Fruit fly (Drosophila melanogaster) whole organism: Measurements from ENCODE around the gene CG10336.

Experiments used
- CG8478 ChIP-seq: fragments of >200 bp; optimal IDR thresholded peaks from 2 replicates; lab custom pipeline; 2018; ENCODE audit warnings: inconsistent platforms
- Dll ChIP-seq: fragments of >200 bp; optimal IDR thresholded peaks from 2 replicates; lab custom pipeline; 2017
- EcR ChIP-seq, 2 experiments: fragments of >200 bp; optimal IDR thresholded peaks; 2 replicates each; lab custom pipeline; 2017; ENCODE audit warnings: missing biosample characterization in 2 of 2, missing genetic modification characterization in 2 of 2, missing genetic modification reagents in 2 of 2
- pan ChIP-seq: fragments of >200 bp; optimal IDR thresholded peaks from 2 replicates; lab custom pipeline; 2017
- psq ChIP-seq: fragments of >200 bp; optimal IDR thresholded peaks from 2 replicates; lab custom pipeline; 2017
- usp ChIP-seq: fragments of >200 bp; optimal IDR thresholded peaks from 2 replicates; lab custom pipeline; 2017; ENCODE audit warnings: missing biosample characterization, missing genetic modification characterization, mixed read lengths

DNA sequence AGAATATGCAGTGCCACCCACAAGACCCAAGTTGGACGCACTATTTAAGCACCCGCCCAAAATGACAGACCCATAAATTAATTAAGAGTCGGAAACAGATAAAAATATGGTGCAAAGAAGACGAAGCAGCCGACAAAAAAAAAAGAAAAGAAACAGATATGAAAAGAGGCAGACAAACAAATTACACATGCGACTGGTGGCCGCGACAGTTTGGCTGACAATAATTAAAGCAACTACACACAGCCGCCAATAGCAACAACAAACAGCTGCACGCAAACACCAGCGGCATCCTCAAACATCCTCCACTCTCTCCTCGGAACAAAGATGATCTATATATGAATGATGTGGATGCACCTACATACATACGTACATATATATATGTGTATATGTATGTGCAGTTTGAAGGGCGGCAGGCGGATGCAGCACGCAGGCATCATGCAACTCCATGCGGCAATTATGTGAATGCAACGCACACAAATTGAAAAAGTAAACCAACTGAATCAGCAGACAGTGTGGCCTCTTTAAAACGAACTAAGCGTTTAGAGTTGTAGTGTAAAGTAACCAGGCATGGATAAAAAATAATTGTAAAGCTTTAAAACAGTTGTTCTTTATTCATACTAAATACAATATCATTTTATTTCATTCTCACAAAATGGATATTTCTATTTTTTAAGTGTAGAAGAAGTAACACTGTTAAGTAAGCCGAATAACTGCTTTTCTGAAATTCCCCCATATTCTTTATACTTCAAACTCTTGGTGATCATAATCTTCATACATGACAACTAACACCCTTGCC lies 41.3 kb upstream of the CG10336 start:
- no peak for TF ChIP-seq psq (lab: Kevin White, UChicago)
- no peak for TF ChIP-seq usp (GFP tag; lab: Kevin White, UChicago)
- no peak for TF ChIP-seq EcR (GFP tag; optimal IDR thresholded peaks at IDR 0.05; lab: Kevin White, UChicago)
- no peak for TF ChIP-seq Dll (lab: Kevin White, UChicago)
- TF ChIP-seq CG8478: no peak
- TF ChIP-seq pan (lab: Kevin White, UChicago): no peak
